Fruit fly (Drosophila melanogaster): Measurements from ENCODE around the gene CG32563.

CG32563 gene

DNA sequence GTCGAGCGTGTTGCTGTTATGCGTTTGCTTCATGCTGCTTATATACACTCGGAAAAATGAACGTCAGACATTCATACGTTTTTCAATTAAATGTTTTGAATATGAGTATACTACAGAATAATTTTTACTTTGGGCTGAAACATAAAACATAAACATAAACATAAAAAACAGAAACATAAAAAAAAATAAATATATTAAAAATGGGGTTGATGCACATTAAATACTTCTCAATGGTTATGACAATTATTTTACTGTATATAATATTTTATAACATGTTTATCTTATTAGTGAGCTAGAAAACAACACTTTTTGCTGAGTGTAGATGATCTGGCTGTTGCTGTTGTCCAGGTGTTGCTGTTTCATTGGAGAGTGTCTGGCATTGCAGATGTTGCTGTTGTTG lies 29.2 kb downstream of the CG32563 start:
- TF ChIP-seq psq (optimal IDR thresholded peaks at IDR 0.05) (no peak), insv (optimal IDR thresholded peaks at IDR 0.05) (no peak), h (optimal IDR thresholded peaks at IDR 0.05) (no peak), ttk (optimal IDR thresholded peaks at IDR 0.05) (no peak), Myc (optimal IDR thresholded peaks at IDR 0.05) (no peak), Sin3A (optimal IDR thresholded peaks at IDR 0.05) (no peak)

DNA sequence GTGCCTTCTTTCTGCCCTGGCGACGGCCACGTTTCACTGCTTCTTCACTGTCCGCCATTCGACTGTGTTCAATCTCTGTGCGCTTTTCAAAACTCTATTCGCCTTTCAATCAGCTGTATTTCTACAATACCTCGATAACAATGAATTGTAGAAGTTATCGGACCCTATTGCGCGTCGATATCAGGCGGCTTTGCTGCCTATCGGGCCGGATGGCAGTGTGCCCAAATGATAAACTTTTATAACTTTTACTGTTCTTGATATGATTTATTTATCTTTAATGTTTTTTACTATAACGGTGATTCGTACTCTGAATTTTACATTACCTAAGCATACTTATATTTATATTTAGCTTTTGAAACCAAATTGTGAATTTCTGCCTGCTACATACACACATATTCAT lies 36.6 kb downstream of the CG32563 start, which contains the start of gene CG8915:
TSS of gene CG8915 (minus strand) at position 148 of the 400 bp plus-strand sequence.
- TF ChIP-seq Myc (optimal IDR thresholded peaks at IDR 0.05): no peak
- TF ChIP-seq h (optimal IDR thresholded peaks at IDR 0.05): no peak
- TF ChIP-seq ttk (optimal IDR thresholded peaks at IDR 0.05): no peak
- TF ChIP-seq Sin3A (optimal IDR thresholded peaks at IDR 0.05): no peak
- TF ChIP-seq insv (optimal IDR thresholded peaks at IDR 0.05): no peak
- no peak for TF ChIP-seq psq (optimal IDR thresholded peaks at IDR 0.05)

DNA sequence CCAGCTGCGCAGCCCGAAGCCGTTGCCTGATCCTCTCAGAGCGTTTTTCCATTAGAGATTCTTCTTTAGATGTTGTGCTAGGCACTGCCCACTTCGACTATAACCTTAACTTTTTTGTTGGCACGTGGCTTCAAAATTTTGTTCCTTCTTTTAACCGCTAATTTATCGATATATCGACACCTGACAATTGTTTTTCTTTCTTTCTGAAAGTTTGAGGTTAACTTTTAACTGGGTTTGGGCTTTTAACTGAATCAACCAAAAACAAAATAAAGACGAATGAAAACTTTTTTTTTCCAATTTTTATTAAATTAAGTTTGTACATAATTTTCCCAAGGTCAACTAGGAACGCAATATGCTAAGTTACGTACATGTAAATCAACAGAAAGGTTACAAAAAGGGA lies 38.7 kb downstream of the CG32563 start, which contains the start of gene CG42854:
TSS of gene CG42854 (minus strand) at position 101 of the 400 bp plus-strand sequence.
- no peak for TF ChIP-seq psq (optimal IDR thresholded peaks at IDR 0.05)
- TF ChIP-seq h (optimal IDR thresholded peaks at IDR 0.05): no peak
- TF ChIP-seq Sin3A (optimal IDR thresholded peaks at IDR 0.05): no peak
- TF ChIP-seq Myc (optimal IDR thresholded peaks at IDR 0.05): no peak
- no peak for TF ChIP-seq ttk (optimal IDR thresholded peaks at IDR 0.05)
- TF ChIP-seq insv (optimal IDR thresholded peaks at IDR 0.05): no peak

DNA sequence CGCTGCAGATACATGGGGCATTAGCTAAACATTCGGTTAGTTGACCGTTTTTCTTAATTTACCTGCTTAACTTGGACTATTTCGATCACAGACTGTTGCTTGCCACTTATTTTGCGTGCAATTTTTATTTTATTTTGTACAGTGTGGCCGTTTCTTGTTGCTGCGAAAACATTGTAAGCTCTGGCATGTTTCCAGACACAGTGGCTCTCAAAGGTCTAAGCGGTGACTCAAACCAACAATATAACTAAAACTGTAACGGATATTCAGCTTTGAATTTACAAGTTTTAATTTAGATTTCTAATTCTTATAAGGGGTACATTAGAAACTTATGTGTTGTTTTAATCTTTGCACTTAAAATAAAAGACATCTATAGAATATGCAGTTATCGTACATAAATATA lies 41.1 kb downstream of the CG32563 start, which contains the start of gene CG8675:
TSS of gene CG8675 (minus strand) at position 177 of the 400 bp plus-strand sequence.
- TF ChIP-seq Sin3A (optimal IDR thresholded peaks at IDR 0.05): no peak
- TF ChIP-seq ttk (optimal IDR thresholded peaks at IDR 0.05): no peak
- no peak for TF ChIP-seq Myc (optimal IDR thresholded peaks at IDR 0.05)
- TF ChIP-seq insv (optimal IDR thresholded peaks at IDR 0.05): no peak
- no peak for TF ChIP-seq psq (optimal IDR thresholded peaks at IDR 0.05)
- TF ChIP-seq h (optimal IDR thresholded peaks at IDR 0.05): no peak

DNA sequence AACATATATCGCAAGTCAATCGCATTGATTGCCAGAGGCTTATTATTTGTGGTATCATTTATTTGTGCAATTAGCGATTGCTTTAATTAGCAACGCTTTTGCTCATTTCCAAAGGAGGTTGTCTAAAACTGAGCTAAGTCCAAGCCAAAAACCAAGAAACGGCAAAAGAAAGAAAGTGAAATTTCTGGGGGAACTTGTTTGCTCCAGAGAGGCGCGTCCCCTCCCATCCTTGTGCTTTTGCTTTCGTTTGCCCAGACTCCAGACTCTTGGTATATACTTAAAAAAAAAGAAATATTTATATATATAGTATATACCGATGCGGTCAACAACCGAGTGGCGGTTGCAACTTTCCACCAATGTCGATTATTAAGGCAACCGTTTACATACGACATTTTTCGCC lies 45.9 kb downstream of the CG32563 start:
- no peak for TF ChIP-seq Sin3A (optimal IDR thresholded peaks at IDR 0.05)
- TF ChIP-seq psq (optimal IDR thresholded peaks at IDR 0.05): no peak
- TF ChIP-seq ttk (optimal IDR thresholded peaks at IDR 0.05): no peak
- TF ChIP-seq insv (optimal IDR thresholded peaks at IDR 0.05): no peak
- no peak for TF ChIP-seq h (optimal IDR thresholded peaks at IDR 0.05)
- TF ChIP-seq Myc (optimal IDR thresholded peaks at IDR 0.05): no peak

DNA sequence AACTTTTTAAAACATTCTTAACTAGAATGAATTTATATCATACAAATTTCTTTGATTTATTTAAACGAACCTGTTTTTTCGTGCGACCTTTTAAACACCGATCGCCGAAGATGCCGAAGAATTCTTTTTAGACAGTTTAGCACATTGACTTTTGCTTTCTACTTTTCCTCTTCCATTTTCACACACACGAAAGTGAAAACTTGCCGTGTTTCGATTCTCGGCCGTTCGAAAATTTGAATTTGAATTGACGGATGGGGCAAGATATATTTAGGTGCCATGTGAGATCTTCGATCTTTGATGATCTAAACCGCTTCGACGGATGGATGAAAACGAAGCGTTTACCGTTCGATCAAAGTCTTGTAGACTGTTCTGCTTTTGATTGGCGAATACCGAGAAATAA lies 47.4 kb downstream of the CG32563 start:
- no peak for TF ChIP-seq Myc (optimal IDR thresholded peaks at IDR 0.05)
- no peak for TF ChIP-seq Sin3A (optimal IDR thresholded peaks at IDR 0.05)
- no peak for TF ChIP-seq ttk (optimal IDR thresholded peaks at IDR 0.05)
- no peak for TF ChIP-seq insv (optimal IDR thresholded peaks at IDR 0.05)
- no peak for TF ChIP-seq psq (optimal IDR thresholded peaks at IDR 0.05)
- no peak for TF ChIP-seq h (optimal IDR thresholded peaks at IDR 0.05)

Data from Kc167 (cell line).